Worm (Caenorhabditis elegans): ENCODE data around the gene cpb-1.

- TF ChIP-seq pqm-1 (tag; optimal IDR thresholded peaks at IDR 0.05) (no peak), unc-98 (GFP tag; IDR thresholded peaks at IDR 0.05) (no peak), lin-39 (tag; optimal IDR thresholded peaks at IDR 0.05) (no peak), lin-13 (GFP tag; optimal IDR thresholded peaks at IDR 0.05) (no peak), unc-62 (GFP tag; optimal IDR thresholded peaks at IDR 0.05) (no peak), elt-3 (tag; optimal IDR thresholded peaks at IDR 0.05) (no peak), nhr-12 (tag; optimal IDR thresholded peaks at IDR 0.05) (no peak), mep-1 (tag; optimal IDR thresholded peaks at IDR 0.05) (no peak), ama-1 (optimal IDR thresholded peaks at IDR 0.05) (no peak), ztf-4 (tag; optimal IDR thresholded peaks at IDR 0.05) (no peak), unc-30 (tag; optimal IDR thresholded peaks at IDR 0.05) (no peak), alr-1 (tag; optimal IDR thresholded peaks at IDR 0.05; ENCODE audit: borderline replicate concordance) (no peak), ces-1 (GFP tag; optimal IDR thresholded peaks at IDR 0.05) (no peak), rnt-1 (tag; optimal IDR thresholded peaks at IDR 0.05) (no peak)
These were observed 40.6 kb upstream of the cpb-1 start, which contains the start of gene fozi-1 for ce11 chrIII:9281480-9281879.
